Fruit fly (Drosophila melanogaster): Measurements from ENCODE around the gene Ugt302K1.

- no peak for TF ChIP-seq CG8478 (optimal IDR thresholded peaks at IDR 0.05)
- no peak for TF ChIP-seq CTCF (optimal IDR thresholded peaks at IDR 0.05)
These were observed 44.4 kb upstream of the Ugt302K1 start for dm6 chr3R:11198062-11198472.
